Worm (Caenorhabditis elegans): Measurements from ENCODE around the gene D2096.13.

DNA sequence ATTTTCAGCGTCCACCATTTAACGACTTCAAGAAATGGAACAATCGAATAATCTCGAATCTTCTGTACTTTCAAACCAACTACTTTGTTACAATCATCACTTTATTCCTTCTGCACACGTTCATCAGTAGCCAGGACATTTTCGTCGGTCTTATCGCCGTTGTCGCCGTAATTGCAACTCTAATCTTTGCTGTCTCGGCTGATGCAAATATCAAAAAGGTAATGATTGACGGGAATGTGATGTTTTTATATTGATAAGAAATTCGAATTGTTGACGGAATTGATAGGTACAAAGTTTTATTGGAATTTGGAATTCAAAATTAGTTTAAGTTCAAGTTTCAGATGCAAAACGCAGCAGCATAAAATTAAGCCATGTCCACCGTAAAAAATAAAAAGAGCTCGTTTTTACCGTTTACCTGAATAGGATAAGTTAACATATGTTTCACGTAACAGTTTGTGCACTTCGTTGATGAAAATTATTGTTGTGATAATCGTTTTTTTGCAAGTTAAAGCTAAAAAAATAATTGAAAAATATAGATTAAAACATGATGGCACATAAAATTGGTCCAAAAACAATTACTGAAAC, 22.0 kb upstream of the D2096.13 start:
- no peak for TF ChIP-seq flt-1 (GFP tag; IDR thresholded peaks at IDR 0.05)
- TF ChIP-seq ztf-29 (GFP tag; IDR thresholded peaks at IDR 0.05), result no peak
- no peak for TF ChIP-seq med-1 (GFP tag; optimal IDR thresholded peaks at IDR 0.05; ENCODE audit: insufficient read depth)
- no peak for TF ChIP-seq klf-2 (GFP tag; conservative IDR thresholded peaks at IDR 0.05)
- no peak for TF ChIP-seq T22C8.4 (GFP tag; IDR thresholded peaks at IDR 0.05)
- TF ChIP-seq ref-1 (GFP tag; conservative IDR thresholded peaks at IDR 0.05), result no peak

Data from whole organism, midembryonic.